Worm (Caenorhabditis elegans): ENCODE measurements around the gene str-262.
A peak's percentile ranks its signal among the peaks of the same experiment; 100 is the strongest.

Gene str-262

ce11 chrV:762340-762739, 9.8 kb upstream of the str-262 start, which contains the start of gene srp-2:
Gene srp-2, plus strand, starts transcription at chrV:762640.
- TF ChIP-seq dao-5 (tag; optimal IDR thresholded peaks at IDR 0.05) (no peak), him-1 (tag; optimal IDR thresholded peaks at IDR 0.05) (no peak), W03F9.2 (tag; optimal IDR thresholded peaks at IDR 0.05) (no peak)

- TF ChIP-seq him-1 (tag; optimal IDR thresholded peaks at IDR 0.05) (no peak), W03F9.2 (tag; optimal IDR thresholded peaks at IDR 0.05) (no peak), dao-5 (tag; optimal IDR thresholded peaks at IDR 0.05) (no peak)
These were observed 9.3 kb upstream of the str-262 start, which contains the start of gene C05E4.12 for ce11 chrV:761882-762281. Gene C05E4.12, minus strand, starts transcription at chrV:761982.

DNA sequence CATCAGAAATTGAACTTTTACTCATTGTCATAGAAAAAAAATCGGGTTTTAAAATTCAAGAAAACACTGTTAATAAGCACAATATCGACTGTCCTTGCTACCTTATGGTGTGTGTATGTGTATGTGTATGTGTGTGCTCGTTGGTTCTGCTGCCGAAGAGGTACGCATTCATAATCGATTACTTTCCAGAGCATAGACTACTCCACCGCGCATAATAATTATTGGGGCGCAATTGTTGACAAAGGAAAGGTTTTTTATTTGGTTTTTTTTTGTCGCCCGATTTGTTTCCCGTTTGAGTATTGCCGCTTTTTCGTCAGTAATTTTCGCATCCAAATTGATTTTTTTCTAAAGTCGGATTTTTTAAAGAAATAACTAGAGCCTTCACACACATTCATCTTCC, 8.7 kb upstream of the str-262 start, which contains the start of gene C05E4.15:
Gene C05E4.15, minus strand, starts transcription at position 101 of the 400 bp plus-strand sequence.
- no peak for TF ChIP-seq dao-5 (tag; optimal IDR thresholded peaks at IDR 0.05)
- TF ChIP-seq him-1 (tag; optimal IDR thresholded peaks at IDR 0.05), result no peak
- no peak for TF ChIP-seq W03F9.2 (tag; optimal IDR thresholded peaks at IDR 0.05)

- TF ChIP-seq dao-5 (tag; optimal IDR thresholded peaks at IDR 0.05) (no peak), him-1 (tag; optimal IDR thresholded peaks at IDR 0.05) (no peak), W03F9.2 (tag; optimal IDR thresholded peaks at IDR 0.05) (no peak)
These were observed 3.6 kb upstream of the str-262 start, which contains the start of gene str-20 for ce11 chrV:756169-756568. Gene str-20, plus strand, starts transcription at chrV:756469.

DNA sequence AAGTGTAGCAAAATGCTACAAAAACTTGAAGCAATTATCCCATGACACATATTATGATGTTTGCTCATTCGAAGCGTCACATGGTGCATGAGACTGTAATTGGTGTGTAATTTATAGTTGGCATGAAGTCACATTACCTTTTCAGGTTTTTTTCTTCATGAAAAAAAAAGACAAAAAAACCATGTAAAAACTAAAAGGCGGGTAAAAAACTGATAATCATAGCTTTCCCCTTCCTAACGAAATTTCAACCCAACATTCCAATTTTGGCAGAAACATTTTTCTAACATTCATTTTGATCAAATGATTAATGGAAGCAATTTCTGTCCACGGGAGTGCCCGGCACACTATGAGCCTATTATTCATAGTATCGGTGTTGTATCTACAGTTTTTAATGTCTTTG, 4.5 kb downstream of the str-262 start, which contains the start of gene sri-4:
Gene sri-4, plus strand, starts transcription at position 301 of the 400 bp plus-strand sequence.
- TF ChIP-seq dao-5 (tag; optimal IDR thresholded peaks at IDR 0.05), result no peak
- TF ChIP-seq W03F9.2 (tag; optimal IDR thresholded peaks at IDR 0.05), result no peak
- no peak for TF ChIP-seq him-1 (tag; optimal IDR thresholded peaks at IDR 0.05)

DNA sequence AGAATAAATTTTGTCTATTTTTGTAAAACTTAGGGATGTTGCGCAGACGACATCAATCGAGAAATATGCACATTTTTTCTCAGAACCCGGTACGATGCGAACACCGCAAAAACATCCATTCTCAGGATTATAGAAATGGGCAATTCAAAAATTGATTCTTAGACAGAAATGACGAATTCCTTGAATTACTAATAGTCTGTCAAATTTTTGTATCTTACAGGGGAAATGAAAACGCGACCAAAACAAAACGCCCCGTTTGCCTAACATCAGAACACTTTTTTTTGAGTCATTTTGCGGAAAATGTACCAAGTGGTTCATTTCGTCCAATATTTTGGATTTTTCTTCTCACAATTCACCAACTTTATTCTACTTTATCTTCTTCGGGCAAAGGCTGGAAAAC, 9.2 kb downstream of the str-262 start, which contains the start of gene str-134:
Gene str-134, plus strand, starts transcription at position 301 of the 400 bp plus-strand sequence.
- no peak for TF ChIP-seq W03F9.2 (tag; optimal IDR thresholded peaks at IDR 0.05)
- TF ChIP-seq dao-5 (tag; optimal IDR thresholded peaks at IDR 0.05), result no peak
- no peak for TF ChIP-seq him-1 (tag; optimal IDR thresholded peaks at IDR 0.05)

- no peak for TF ChIP-seq him-1 (tag; optimal IDR thresholded peaks at IDR 0.05)
- no peak for TF ChIP-seq W03F9.2 (tag; optimal IDR thresholded peaks at IDR 0.05)
- no peak for TF ChIP-seq dao-5 (tag; optimal IDR thresholded peaks at IDR 0.05)
These were observed 10.8 kb downstream of the str-262 start, which contains the start of gene C05E4.7 for ce11 chrV:741820-742219. Gene C05E4.7, plus strand, starts transcription at chrV:742120.

DNA sequence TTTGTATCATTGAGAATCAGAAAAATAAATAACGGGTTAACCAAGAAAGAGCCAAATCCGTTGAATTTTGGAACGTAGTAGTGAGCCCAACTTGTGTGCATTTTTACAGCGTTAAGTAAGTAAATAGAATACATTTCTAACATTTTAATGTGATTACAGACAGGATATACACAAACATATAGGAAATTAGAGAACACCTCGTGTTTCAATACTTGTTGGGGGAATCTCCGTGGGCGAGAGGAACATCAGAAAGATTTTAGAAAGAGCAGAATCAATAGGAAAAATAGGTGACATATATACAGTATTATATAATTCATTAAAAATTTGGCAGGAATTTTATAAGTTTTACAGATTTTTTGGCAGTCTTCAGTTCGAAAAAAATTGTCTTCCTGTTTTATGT, 13.8 kb downstream of the str-262 start, which contains the start of gene srj-24:
Gene srj-24, minus strand, starts transcription at position 101 of the 400 bp plus-strand sequence.
- no peak for TF ChIP-seq him-1 (tag; optimal IDR thresholded peaks at IDR 0.05)

ce11 chrV:736171-736570, 16.4 kb downstream of the str-262 start, which contains the start of gene srj-25:
Gene srj-25, minus strand, starts transcription at chrV:736271.
- TF ChIP-seq him-1 (tag; optimal IDR thresholded peaks at IDR 0.05) (no peak), W03F9.2 (tag; optimal IDR thresholded peaks at IDR 0.05) (no peak), dao-5 (tag; optimal IDR thresholded peaks at IDR 0.05) (no peak)

DNA sequence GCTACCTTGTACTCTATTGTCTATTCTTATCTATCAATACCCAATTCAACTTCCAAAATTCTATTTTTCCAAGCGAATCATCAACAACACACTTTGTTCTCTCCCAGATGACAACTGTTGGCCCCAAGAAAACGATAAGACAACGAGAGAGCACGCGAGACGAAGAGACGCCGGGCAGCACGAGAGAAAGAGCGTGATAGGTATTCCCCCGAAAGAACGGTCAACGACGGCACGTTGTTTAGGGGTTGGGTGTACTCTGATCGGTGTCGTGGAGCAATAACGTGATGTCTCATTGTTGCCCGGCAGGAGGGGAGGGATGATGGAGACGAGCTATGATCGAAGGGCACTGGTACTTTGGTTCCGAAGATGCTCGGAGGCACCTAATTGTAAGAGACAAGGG, 21.2 kb downstream of the str-262 start:
- TF ChIP-seq W03F9.2 (tag; optimal IDR thresholded peaks at IDR 0.05) (peak; percentile 41), dao-5 (tag; optimal IDR thresholded peaks at IDR 0.05) (no peak), him-1 (tag; optimal IDR thresholded peaks at IDR 0.05) (no peak)

DNA sequence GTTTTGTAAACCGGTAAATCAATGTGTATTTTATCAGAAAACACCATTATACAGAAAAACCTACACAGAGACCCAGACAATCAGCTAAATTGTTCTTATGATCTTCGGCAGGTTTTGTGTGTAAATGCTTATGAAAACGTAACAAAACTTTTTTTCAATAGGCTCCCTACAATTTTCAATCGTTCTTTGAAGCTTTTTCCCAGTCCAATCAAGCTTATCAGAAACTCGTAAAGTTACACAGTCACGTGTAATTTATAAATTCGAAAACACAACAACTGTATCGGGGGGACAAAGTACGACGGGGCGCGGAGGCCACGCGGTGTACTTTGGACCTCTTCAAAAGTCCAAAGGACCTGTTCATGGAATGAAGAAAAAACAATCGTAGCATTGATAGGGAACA, 22.4 kb downstream of the str-262 start:
- no peak for TF ChIP-seq him-1 (tag; optimal IDR thresholded peaks at IDR 0.05)
- TF ChIP-seq W03F9.2 (tag; optimal IDR thresholded peaks at IDR 0.05), result peak; percentile 38

DNA sequence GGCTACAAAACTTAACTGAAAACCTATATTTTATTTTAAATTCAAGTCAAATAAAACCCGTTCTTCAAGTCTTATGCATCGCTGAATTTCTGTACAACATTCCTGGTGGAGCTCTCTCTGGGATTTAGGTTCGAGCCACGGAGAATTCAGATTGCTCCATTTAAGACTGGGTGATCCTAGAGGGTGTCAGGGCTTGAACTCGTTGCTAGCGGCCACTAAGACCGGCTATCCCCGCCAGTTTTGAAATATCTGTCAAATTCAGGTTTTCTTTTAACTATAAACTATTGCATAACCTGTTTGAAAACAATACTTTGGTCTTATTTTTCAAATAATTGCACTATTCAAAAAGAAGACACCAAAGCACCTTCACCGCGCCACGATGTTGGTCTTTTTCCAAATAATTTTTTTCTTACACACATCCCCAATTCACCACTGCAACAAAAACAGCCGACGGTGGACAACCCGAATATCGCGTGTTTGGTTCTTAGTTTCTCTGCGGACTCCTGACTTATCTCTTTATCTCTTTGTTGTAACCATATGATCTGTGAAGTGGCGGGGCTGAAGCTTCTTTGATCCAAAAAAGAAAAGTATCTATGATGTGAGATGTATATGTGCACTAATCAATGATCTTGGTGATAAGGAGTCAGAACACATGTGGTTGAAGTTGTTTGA, 23.6 kb downstream of the str-262 start:
- TF ChIP-seq W03F9.2 (tag; optimal IDR thresholded peaks at IDR 0.05) (no peak), him-1 (tag; optimal IDR thresholded peaks at IDR 0.05) (no peak), dao-5 (tag; optimal IDR thresholded peaks at IDR 0.05) (no peak)

- TF ChIP-seq dao-5 (tag; optimal IDR thresholded peaks at IDR 0.05) (no peak), W03F9.2 (tag; optimal IDR thresholded peaks at IDR 0.05) (peak; percentile 3), him-1 (tag; optimal IDR thresholded peaks at IDR 0.05) (no peak)
These were observed 24.9 kb downstream of the str-262 start, which contains the start of the genes icl-1 and srh-2 for ce11 chrV:727484-728351. Gene icl-1, minus strand, starts transcription at chrV:728004. Gene srh-2, plus strand, starts transcription at chrV:728301.
